Worm (Caenorhabditis elegans) whole organism, L2 larva: ENCODE measurements around the gene F54H12.7.

ENCODE experiments used
- R02D3.7 ChIP-seq: fragments of 150-350 bp; optimal IDR thresholded peaks from 2 replicates; lab custom pipeline; 2014; ENCODE audit warnings: missing biosample characterization, missing genetic modification characterization
- aly-2 ChIP-seq: fragments of 150-350 bp; optimal IDR thresholded peaks from 2 replicates; lab custom pipeline; 2014; ENCODE audit warnings: missing biosample characterization, missing genetic modification characterization
- ama-1 ChIP-seq: fragments of 150-350 bp; optimal IDR thresholded peaks from 2 replicates; lab custom pipeline; 2018; ENCODE audit warnings: inconsistent platforms

DNA sequence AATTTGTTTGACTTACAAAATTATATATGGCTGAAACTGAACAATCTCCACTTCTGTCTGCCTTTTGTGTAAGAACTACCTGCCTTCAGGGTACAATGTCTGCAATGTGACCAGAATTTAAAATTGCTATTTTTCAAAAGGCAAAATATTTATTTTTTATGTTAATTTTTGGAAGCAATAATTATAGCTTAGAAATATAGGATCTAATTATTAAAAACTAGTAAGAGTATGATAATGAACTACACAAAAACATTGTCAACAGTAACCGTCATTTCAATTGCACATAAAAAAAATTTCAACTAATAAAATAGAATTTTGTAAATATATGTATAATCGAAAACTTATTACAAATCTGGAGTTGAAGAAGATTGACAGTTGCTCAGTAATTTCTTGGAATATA is 12.2 kb upstream of the F54H12.7 start, which contains the start of gene C29E4.9:
- TF ChIP-seq ama-1 (lab: Kevin White, UChicago) (no peak), aly-2 (tag; lab: Kevin White, UChicago) (no peak), R02D3.7 (tag; lab: Kevin White, UChicago) (no peak)
